Fruit fly (Drosophila melanogaster): ENCODE data around the gene CG11600.

The CG11600 gene

DNA sequence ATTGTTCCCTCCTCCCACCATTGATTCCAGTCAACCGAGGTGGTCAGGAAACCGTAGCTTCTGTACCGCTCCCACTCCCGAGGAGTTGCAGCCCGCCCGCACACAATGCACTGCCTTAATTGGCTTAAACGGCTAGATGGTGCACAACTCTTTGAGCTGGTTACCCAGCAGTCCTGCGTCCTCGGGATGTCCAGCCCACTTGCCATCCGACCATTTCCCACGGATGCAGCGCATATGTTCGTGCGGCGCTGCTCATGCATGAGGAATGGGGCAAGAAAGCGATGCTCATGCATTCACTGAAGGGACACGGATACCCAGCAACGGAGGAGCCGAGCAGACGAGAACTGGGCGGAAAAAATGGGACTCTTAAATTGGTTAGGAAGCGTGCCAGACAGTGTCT lies 20.8 kb upstream of the CG11600 start:
- TF ChIP-seq GATAd (GFP tag; optimal IDR thresholded peaks at IDR 0.05) (no peak), fru (GFP tag; optimal IDR thresholded peaks at IDR 0.05) (no peak), Dfd (GFP tag; optimal IDR thresholded peaks at IDR 0.05) (no peak), dmrt93B (GFP tag; optimal IDR thresholded peaks at IDR 0.05) (no peak)

DNA sequence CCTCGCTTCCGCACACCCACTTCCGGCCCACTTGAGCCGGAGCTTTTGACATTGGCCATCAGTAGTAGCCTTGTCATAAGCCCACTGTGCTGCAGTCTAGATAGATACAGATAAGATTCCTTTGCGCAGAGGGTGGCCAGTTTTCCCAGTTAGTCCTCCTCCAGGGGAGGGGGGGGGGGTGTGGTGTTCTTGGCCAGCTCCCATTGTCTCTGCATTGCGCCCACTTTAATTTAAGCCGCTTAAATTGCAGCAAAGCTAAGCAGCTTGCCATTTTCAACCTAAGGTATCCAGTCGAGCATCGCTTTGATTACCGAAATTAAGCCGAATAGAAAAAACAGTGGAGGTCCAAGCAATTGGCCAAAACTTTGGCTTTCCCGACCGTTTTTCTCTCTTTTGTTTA lies 13.6 kb upstream of the CG11600 start:
- TF ChIP-seq Dfd (GFP tag; optimal IDR thresholded peaks at IDR 0.05) (peak; percentile 94), Dif (GFP tag; optimal IDR thresholded peaks at IDR 0.05; ENCODE audit: partially characterized antibody) (no peak)

DNA sequence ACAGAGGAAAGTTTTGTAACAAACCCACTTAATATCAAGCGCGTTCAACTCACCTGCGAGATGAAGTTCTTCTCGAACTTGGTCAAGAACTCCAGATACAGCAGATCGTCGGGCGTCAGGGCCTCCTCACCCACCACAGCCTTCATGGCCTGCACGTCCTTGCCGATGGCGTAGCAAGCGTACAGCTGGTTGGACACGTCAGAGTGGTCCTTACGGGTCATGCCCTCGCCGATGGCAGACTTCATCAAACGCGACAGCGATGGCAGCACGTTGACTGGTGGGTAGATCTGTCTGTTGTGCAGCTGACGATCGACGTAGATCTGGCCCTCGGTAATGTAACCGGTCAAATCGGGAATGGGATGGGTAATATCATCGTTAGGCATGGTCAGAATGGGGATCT lies 11.4 kb upstream of the CG11600 start:
- no peak for TF ChIP-seq woc (GFP tag; optimal IDR thresholded peaks at IDR 0.05)
- TF ChIP-seq Hnf4 (GFP tag; optimal IDR thresholded peaks at IDR 0.05): no peak

DNA sequence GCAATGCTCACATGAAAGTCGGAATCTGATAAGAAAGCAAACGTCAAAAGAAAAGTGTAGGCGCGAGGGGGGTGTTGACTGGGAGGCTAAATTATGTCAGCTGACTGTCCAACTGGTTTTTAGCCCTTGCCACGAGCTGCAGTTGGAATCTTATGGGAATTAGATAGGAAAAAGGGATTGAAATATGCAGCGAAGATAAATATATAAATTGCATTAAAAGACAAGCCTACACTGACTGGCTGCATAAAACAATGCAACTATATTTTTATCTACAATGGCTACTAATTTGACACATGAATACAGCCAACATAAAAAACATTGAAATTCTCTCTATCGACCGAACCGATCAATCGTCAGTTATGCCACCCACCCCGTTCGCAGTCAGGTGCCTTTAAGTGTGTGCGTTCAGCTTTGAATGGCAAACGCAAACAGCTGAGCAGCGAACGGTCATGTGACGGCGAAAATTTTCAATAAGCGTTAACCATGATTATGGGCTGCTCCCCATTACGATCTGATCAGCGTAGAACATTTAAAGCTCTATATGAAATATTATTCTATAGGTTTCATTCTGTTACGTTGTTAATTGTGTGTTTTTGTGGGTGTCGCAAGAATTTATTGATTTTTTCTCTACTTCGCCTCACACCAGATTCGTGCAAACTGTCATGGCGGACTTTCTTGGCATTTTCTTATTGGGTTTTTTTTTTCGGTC lies 9.5 kb upstream of the CG11600 start:
- TF ChIP-seq Vsx2 (GFP tag; optimal IDR thresholded peaks at IDR 0.05; ENCODE audit: partially characterized antibody) (no peak), psq (GFP tag; optimal IDR thresholded peaks at IDR 0.05) (peak; percentile 94), GATAd (GFP tag; optimal IDR thresholded peaks at IDR 0.05) (no peak), lola (GFP tag; optimal IDR thresholded peaks at IDR 0.05) (no peak), CrebA (GFP tag; optimal IDR thresholded peaks at IDR 0.05; ENCODE audit: borderline replicate concordance) (no peak), foxo (GFP tag; optimal IDR thresholded peaks at IDR 0.05) (no peak)

DNA sequence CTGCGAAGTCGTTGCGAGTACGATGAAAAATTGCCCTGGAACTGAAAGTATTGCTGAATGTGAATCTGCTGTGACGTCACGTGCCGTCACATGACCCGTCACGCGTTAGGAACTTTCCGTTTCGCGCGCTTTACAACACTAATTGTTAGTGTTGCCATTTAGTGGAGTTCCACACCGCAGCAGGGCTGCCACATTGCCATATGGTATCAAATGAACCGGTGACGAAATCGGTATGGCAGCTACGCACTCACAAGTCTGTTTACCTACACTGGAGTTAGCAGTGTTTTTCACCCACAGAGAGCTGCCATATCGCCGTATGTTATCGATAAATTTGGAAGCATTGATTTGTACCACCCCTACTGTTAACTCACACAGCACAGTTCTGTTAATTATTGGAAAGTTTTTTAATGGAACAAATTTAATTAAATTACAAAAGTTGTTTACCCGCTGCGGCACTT lies 8.6 kb upstream of the CG11600 start, which contains the start of the genes Vha55 and Snx3:
TSS of gene Vha55 (minus strand) at position 139 of the 458 bp plus-strand sequence.
TSS of gene Snx3 (plus strand) at position 341 of the 458 bp plus-strand sequence.
- TF ChIP-seq sage (GFP tag; optimal IDR thresholded peaks at IDR 0.05): no peak
- TF ChIP-seq psq (GFP tag; optimal IDR thresholded peaks at IDR 0.05): no peak
- TF ChIP-seq Jra (GFP tag; optimal IDR thresholded peaks at IDR 0.05): peak; percentile 84
- TF ChIP-seq h (GFP tag; optimal IDR thresholded peaks at IDR 0.05): peak; percentile 78
- no peak for TF ChIP-seq N (GFP tag; optimal IDR thresholded peaks at IDR 0.05)
- no peak for TF ChIP-seq dl (GFP tag; optimal IDR thresholded peaks at IDR 0.05; ENCODE audit: insufficient read depth in 1 of 2, partially characterized antibody in 2 of 2)
- peak; percentile 73 for TF ChIP-seq HLH106 (tag; optimal IDR thresholded peaks at IDR 0.05)
- TF ChIP-seq dmrt93B (GFP tag; optimal IDR thresholded peaks at IDR 0.05): peak; percentile 37
- TF ChIP-seq Sp1 (GFP tag; optimal IDR thresholded peaks at IDR 0.05): peak; percentile 25
- no peak for TF ChIP-seq CrebA (GFP tag; optimal IDR thresholded peaks at IDR 0.05; ENCODE audit: borderline replicate concordance)
- no peak for TF ChIP-seq pan (optimal IDR thresholded peaks at IDR 0.05)
- no peak for TF ChIP-seq usp (GFP tag; optimal IDR thresholded peaks at IDR 0.05)
- TF ChIP-seq foxo (GFP tag; optimal IDR thresholded peaks at IDR 0.05): peak in 1 of 2 experiments; percentile 84
- TF ChIP-seq fru (GFP tag; optimal IDR thresholded peaks at IDR 0.05): peak; percentile 31
- no peak for TF ChIP-seq Hr78 (GFP tag; optimal IDR thresholded peaks at IDR 0.05)
- TF ChIP-seq brk (GFP tag; optimal IDR thresholded peaks at IDR 0.05): no peak
- TF ChIP-seq rgr (GFP tag; optimal IDR thresholded peaks at IDR 0.05): peak; percentile 79
- no peak for TF ChIP-seq tai (GFP tag; optimal IDR thresholded peaks at IDR 0.05)
- TF ChIP-seq sv (GFP tag; optimal IDR thresholded peaks at IDR 0.05): peak; percentile 76
- no peak for TF ChIP-seq GATAd (GFP tag; optimal IDR thresholded peaks at IDR 0.05)
- TF ChIP-seq dsf (GFP tag; optimal IDR thresholded peaks at IDR 0.05; ENCODE audit: borderline replicate concordance): no peak
- peak; percentile 33 for TF ChIP-seq CG9705 (GFP tag; optimal IDR thresholded peaks at IDR 0.05)
- TF ChIP-seq Hnf4 (GFP tag; optimal IDR thresholded peaks at IDR 0.05): peak; percentile 87
- TF ChIP-seq woc (GFP tag; optimal IDR thresholded peaks at IDR 0.05): peak; percentile 3
- peak; percentile 75 for TF ChIP-seq Myc (optimal IDR thresholded peaks at IDR 0.05)
- TF ChIP-seq br (GFP tag; optimal IDR thresholded peaks at IDR 0.05): peak; percentile 56
- no peak for TF ChIP-seq Dfd (GFP tag; optimal IDR thresholded peaks at IDR 0.05)
- peak; percentile 55 for TF ChIP-seq ey (GFP tag; optimal IDR thresholded peaks at IDR 0.05)
- peak; percentile 96 for TF ChIP-seq Hr83 (GFP tag; optimal IDR thresholded peaks at IDR 0.05; ENCODE audit: poor library complexity, severe bottlenecking)
- no peak for TF ChIP-seq Rel (GFP tag; optimal IDR thresholded peaks at IDR 0.05)
- peak; percentile 66 for TF ChIP-seq Rel (tag; optimal IDR thresholded peaks at IDR 0.05)
- no peak for TF ChIP-seq Mio (GFP tag; optimal IDR thresholded peaks at IDR 0.05)
- TF ChIP-seq jim (GFP tag; optimal IDR thresholded peaks at IDR 0.05): peak; percentile 53
- no peak for TF ChIP-seq Dif (GFP tag; optimal IDR thresholded peaks at IDR 0.05; ENCODE audit: partially characterized antibody)
- TF ChIP-seq lola (GFP tag; optimal IDR thresholded peaks at IDR 0.05): no peak
- TF ChIP-seq CG32264 (GFP tag; optimal IDR thresholded peaks at IDR 0.05): no peak
- TF ChIP-seq Vsx2 (GFP tag; optimal IDR thresholded peaks at IDR 0.05; ENCODE audit: partially characterized antibody): no peak
- no peak for TF ChIP-seq Abd-B (GFP tag; optimal IDR thresholded peaks at IDR 0.05)
- peak; percentile 13 for TF ChIP-seq OdsH (GFP tag; optimal IDR thresholded peaks at IDR 0.05)

Data from whole organism, wandering third instar larva.